Fruit fly (Drosophila melanogaster): ENCODE results near the gene osi.

DNA sequence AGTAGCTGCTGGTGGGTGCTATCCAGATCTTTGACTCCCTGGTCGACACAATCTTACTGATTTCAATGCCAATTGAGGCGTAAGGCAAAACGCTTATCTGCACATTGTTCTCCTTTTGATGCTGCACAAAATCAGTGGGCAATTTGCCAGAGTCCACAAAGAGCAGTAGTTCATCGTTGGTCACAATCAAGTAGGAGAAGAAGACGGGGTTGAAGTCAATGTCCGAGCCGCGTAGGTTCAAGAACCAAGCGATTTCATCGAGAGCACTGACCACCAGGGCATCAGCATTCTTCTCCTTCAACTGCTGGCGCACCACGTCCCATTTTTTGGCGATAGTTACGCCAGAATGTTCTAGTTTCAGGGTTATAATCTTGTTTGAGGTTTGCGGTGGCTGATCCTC, 21.5 kb upstream of the osi start:
- TF ChIP-seq psq (optimal IDR thresholded peaks at IDR 0.05), result no peak
- no peak for TF ChIP-seq Sin3A (optimal IDR thresholded peaks at IDR 0.05)
- TF ChIP-seq h (optimal IDR thresholded peaks at IDR 0.05), result no peak
- no peak for TF ChIP-seq insv (optimal IDR thresholded peaks at IDR 0.05)
- TF ChIP-seq Myc (optimal IDR thresholded peaks at IDR 0.05), result no peak

Data from Kc167 (cell line).